Fruit fly (Drosophila melanogaster): ENCODE measurements around the gene CG7058.

CG7058 gene

DNA sequence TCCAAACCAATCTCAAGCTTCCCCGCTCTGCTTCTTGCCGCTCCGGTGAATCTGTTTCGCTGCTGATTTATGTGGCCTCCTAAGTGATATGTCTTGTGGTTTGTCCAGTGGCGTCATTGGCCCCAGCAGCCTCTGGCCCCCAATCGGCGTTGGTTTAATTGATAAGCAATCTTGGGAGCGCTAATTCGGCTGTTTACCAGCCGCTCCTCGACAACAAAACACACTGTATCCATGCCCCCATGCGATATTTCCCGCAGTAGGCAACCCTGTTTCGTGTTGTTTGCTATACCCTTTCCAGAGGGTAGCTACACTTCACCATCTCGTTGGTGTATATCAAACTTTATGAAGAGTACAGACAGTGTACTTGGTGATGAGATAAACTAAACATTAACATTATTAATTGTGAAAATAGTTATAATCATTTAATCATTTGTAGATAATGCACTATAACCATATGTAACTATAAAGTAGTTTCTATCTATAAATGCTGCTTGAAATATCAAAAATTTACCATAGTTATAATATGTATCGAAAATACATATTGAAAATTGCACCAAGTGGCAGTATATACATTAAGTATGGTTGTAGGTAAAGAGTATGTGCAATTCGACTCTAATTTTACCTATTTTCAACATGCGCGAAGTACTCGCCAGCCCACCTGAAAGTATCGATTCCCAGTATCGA is 42.0 kb downstream of the CG7058 start, which contains the start of gene shop (continued):
- TF ChIP-seq CG9139 (GFP tag; optimal IDR thresholded peaks at IDR 0.05) (peak; percentile 78), lz (GFP tag; optimal IDR thresholded peaks at IDR 0.05) (peak; percentile 93), CG15336 (GFP tag; IDR thresholded peaks at IDR 0.05) (peak; percentile 75), Sox15 (GFP tag; optimal IDR thresholded peaks at IDR 0.05) (peak; percentile 83), CG4318 (GFP tag; optimal IDR thresholded peaks at IDR 0.05) (peak; percentile 86), salr (GFP tag; optimal IDR thresholded peaks at IDR 0.05) (peak; percentile 56 to 87), CG32006 (GFP tag; optimal IDR thresholded peaks at IDR 0.05) (peak; percentile 94), svp (GFP tag) (peak; percentile 96), Sox14 (GFP tag; optimal IDR thresholded peaks at IDR 0.05) (peak; percentile 86), eg (GFP tag; IDR thresholded peaks at IDR 0.05) (peak; percentile 70), Eip93F (GFP tag; optimal IDR thresholded peaks at IDR 0.05) (peak; percentile 4), CG6854 (GFP tag; optimal IDR thresholded peaks at IDR 0.05) (peak; percentile 58), CG8319 (GFP tag; optimal IDR thresholded peaks at IDR 0.05) (peak; percentile 73), CG11294 (GFP tag; IDR thresholded peaks at IDR 0.05) (peak; percentile 44; the same call in 1 of the 2 replicates), CG3919 (GFP tag; optimal IDR thresholded peaks at IDR 0.05) (peak; percentile 87), Ets21C (GFP tag; optimal IDR thresholded peaks at IDR 0.05) (peak; percentile 82), topi (GFP tag; optimal IDR thresholded peaks at IDR 0.05) (peak; percentile 92), CG6276 (GFP tag; optimal IDR thresholded peaks at IDR 0.05) (peak; percentile 84), CG6792 (GFP tag; optimal IDR thresholded peaks at IDR 0.05) (peak; percentile 85), CG7368 (GFP tag; optimal IDR thresholded peaks at IDR 0.05) (peak; percentile 76), spab (GFP tag; optimal IDR thresholded peaks at IDR 0.05) (peak; percentile 72), Hr4 (GFP tag; optimal IDR thresholded peaks at IDR 0.05) (peak; percentile 87), net (GFP tag; optimal IDR thresholded peaks at IDR 0.05) (peak; percentile 86), fkh (GFP tag; optimal IDR thresholded peaks at IDR 0.05) (peak; percentile 83), ss (GFP tag; optimal IDR thresholded peaks at IDR 0.05) (peak; percentile 77 to 85), acj6 (GFP tag; optimal IDR thresholded peaks at IDR 0.05) (peak; percentile 83), Lpt (GFP tag; optimal IDR thresholded peaks at IDR 0.05) (peak; percentile 82), Smox (GFP tag; optimal IDR thresholded peaks at IDR 0.05) (peak; percentile 89), CG8632 (GFP tag; optimal IDR thresholded peaks at IDR 0.05) (peak; percentile 88), Blimp-1 (GFP tag; optimal IDR thresholded peaks at IDR 0.05) (peak; percentile 73), CG10669 (GFP tag; optimal IDR thresholded peaks at IDR 0.05) (peak; percentile 87), CG1621 (tag; optimal IDR thresholded peaks at IDR 0.05) (peak; percentile 63), CG8119 (GFP tag; IDR thresholded peaks at IDR 0.05) (peak; percentile 87), dac (GFP tag; optimal IDR thresholded peaks at IDR 0.05) (peak; percentile 54), CG6163 (GFP tag; IDR thresholded peaks at IDR 0.05) (peak; percentile 60; the same call in 2 of the 3 replicates), cyc (GFP tag; optimal IDR thresholded peaks at IDR 0.05) (peak; percentile 87), Gug (GFP tag; IDR thresholded peaks at IDR 0.05) (peak; percentile 68)

dm6 chrX:18849022-18849368 is 42.5 kb downstream of the CG7058 start:
- TF ChIP-seq CG10669 (GFP tag; optimal IDR thresholded peaks at IDR 0.05) (no peak), CG8119 (GFP tag; IDR thresholded peaks at IDR 0.05) (0 out of 3 replicates have a peak, but pooled peaks have one; percentile 2), fkh (GFP tag; optimal IDR thresholded peaks at IDR 0.05) (peak; percentile 77), eg (GFP tag; IDR thresholded peaks at IDR 0.05) (no peak)

dm6 chrX:18857356-18857807 is 50.9 kb downstream of the CG7058 start, which contains the start of gene CG7322:
TSS of gene CG7322 (minus strand) at chrX:18857757.
- TF ChIP-seq svp (GFP tag) (peak; percentile 98), CG6854 (GFP tag; optimal IDR thresholded peaks at IDR 0.05) (peak; percentile 6), fd85E (GFP tag; optimal IDR thresholded peaks at IDR 0.05) (no peak), Eip78C (GFP tag) (peak; percentile 32), CG1621 (tag; optimal IDR thresholded peaks at IDR 0.05) (peak; percentile 49)
